Worm (Caenorhabditis elegans): ENCODE data around the gene F53C11.4.

F53C11.4 gene

DNA sequence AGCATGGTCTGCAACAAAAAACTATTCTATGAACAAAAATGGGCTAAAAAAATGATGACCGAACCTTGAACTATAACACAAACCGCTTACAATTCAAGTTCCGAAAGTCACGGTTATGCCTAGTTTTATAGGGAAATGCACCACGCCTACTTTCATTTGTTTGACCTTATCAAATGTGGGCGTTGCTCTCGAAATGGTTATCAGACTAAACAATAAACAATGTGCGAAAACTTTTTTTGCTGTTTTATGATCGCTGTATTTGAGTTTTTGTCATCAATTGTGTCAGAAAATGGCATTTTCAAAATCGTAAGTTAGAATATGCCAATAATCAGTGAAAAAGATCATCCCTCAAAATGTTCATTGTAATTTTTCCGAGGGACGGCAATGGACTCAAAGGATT lies 51.0 kb downstream of the F53C11.4 start, which contains the start of gene F35E12.6:
Gene F35E12.6 (minus strand): TSS at position 101 of the 400 bp plus-strand sequence.
- no peak for TF ChIP-seq bed-1 (GFP tag; IDR thresholded peaks at IDR 0.05)
- no peak for TF ChIP-seq pbrm-1 (GFP tag; IDR thresholded peaks at IDR 0.05)
- TF ChIP-seq F37B4.10 (GFP tag; IDR thresholded peaks at IDR 0.05) = no peak
- no peak for TF ChIP-seq ztf-6 (GFP tag; IDR thresholded peaks at IDR 0.05)
- peak; percentile 20 for TF ChIP-seq nhr-80 (tag; optimal IDR thresholded peaks at IDR 0.05)
- no peak for TF ChIP-seq madf-3 (GFP tag; IDR thresholded peaks at IDR 0.05)

Measured in whole organism, young adult.